Worm (Caenorhabditis elegans) whole organism, L3 larva: Measurements from ENCODE around the gene R09E10.6.

Experiments used
- R02D3.7 ChIP-seq: fragments of 150-350 bp; optimal IDR thresholded peaks from 2 replicates; lab custom pipeline; 2014; ENCODE audit warnings: missing biosample characterization, missing genetic modification characterization
- ZK546.5 ChIP-seq: sonication (generic microtip); optimal IDR thresholded peaks from 2 replicates; lab custom pipeline; 2017; ENCODE audit warnings: missing biosample characterization, missing genetic modification characterization
- aly-2 ChIP-seq: fragments of 150-350 bp; optimal IDR thresholded peaks from 2 replicates; lab custom pipeline; 2014; ENCODE audit warnings: missing biosample characterization, missing genetic modification characterization
- ceh-16 ChIP-seq: sonication (generic microtip); optimal IDR thresholded peaks from 2 replicates; lab custom pipeline; 2017; ENCODE audit warnings: missing biosample characterization, missing genetic modification characterization
- ceh-28 ChIP-seq: fragments of 150-350 bp; optimal IDR thresholded peaks from 2 replicates; lab custom pipeline; 2014; ENCODE audit warnings: missing biosample characterization, missing genetic modification reagents, missing genetic modification characterization
- ceh-82 ChIP-seq: fragments of 150-350 bp; optimal IDR thresholded peaks from 2 replicates; lab custom pipeline; 2014; ENCODE audit warnings: missing biosample characterization, missing genetic modification characterization
- daf-12 ChIP-seq: fragments of 150-350 bp; optimal IDR thresholded peaks from 2 replicates; lab custom pipeline; 2014; ENCODE audit warnings: missing biosample characterization, missing genetic modification reagents, missing genetic modification characterization
- egl-27 ChIP-seq: sonication (generic microtip); optimal IDR thresholded peaks from 4 replicates; lab custom pipeline; 2017; ENCODE audit warnings: missing biosample characterization, missing genetic modification reagents, missing genetic modification characterization
- egl-5 ChIP-seq: fragments of 150-350 bp; optimal IDR thresholded peaks from 2 replicates; lab custom pipeline; 2017; ENCODE audit warnings: missing biosample characterization, missing genetic modification reagents, missing genetic modification characterization, inconsistent platforms
- elt-1 ChIP-seq: fragments of 150-350 bp; optimal IDR thresholded peaks from 2 replicates; lab custom pipeline; 2014; ENCODE audit warnings: missing biosample characterization, missing genetic modification characterization
- elt-3 ChIP-seq, 3 experiments: fragments of 150-350 bp in 1 of 3; sonication (generic microtip) in 2 of 3; optimal IDR thresholded peaks; 2 replicates in 2 of 3; 4 replicates in 1 of 3; lab custom pipeline; 2014 to 2017; ENCODE audit warnings: missing biosample characterization in 3 of 3, missing genetic modification characterization in 3 of 3
- fkh-10 ChIP-seq: sonication (generic microtip); optimal IDR thresholded peaks from 2 replicates; lab custom pipeline; 2017; ENCODE audit warnings: missing biosample characterization, missing genetic modification reagents, missing genetic modification characterization
- fkh-2 ChIP-seq: fragments of 150-350 bp; optimal IDR thresholded peaks from 2 replicates; lab custom pipeline; 2014; ENCODE audit warnings: missing biosample characterization, missing genetic modification reagents, missing genetic modification characterization
- fos-1 ChIP-seq: fragments of 150-350 bp; optimal IDR thresholded peaks from 2 replicates; lab custom pipeline; 2014; ENCODE audit warnings: missing biosample characterization, missing genetic modification characterization
- hmg-11 ChIP-seq: sonication (generic microtip); optimal IDR thresholded peaks from 2 replicates; lab custom pipeline; 2016; ENCODE audit warnings: missing genetic modification characterization, missing compliant biosample characterization
- jun-1 ChIP-seq: fragments of 150-350 bp; optimal IDR thresholded peaks from 2 replicates; lab custom pipeline; 2014; ENCODE audit warnings: missing biosample characterization, missing genetic modification reagents, missing genetic modification characterization
- lin-15B ChIP-seq: fragments of 150-350 bp; optimal IDR thresholded peaks from 2 replicates; lab custom pipeline; 2014; ENCODE audit warnings: missing biosample characterization, missing genetic modification characterization
- lsy-12 ChIP-seq: sonication (generic microtip); optimal IDR thresholded peaks from 2 replicates; lab custom pipeline; 2016; ENCODE audit warnings: mild to moderate bottlenecking, missing genetic modification characterization, missing compliant biosample characterization
- mdl-1 ChIP-seq: fragments of 150-350 bp; optimal IDR thresholded peaks from 2 replicates; lab custom pipeline; 2014; ENCODE audit warnings: missing biosample characterization, missing genetic modification characterization
- mml-1 ChIP-seq: fragments of 150-350 bp; sonication (generic microtip); optimal IDR thresholded peaks from 3 replicates; lab custom pipeline; 2014; ENCODE audit warnings: missing biosample characterization, missing genetic modification characterization
- nfya-1 ChIP-seq: sonication (generic microtip); optimal IDR thresholded peaks from 2 replicates; lab custom pipeline; 2017; ENCODE audit warnings: missing genetic modification characterization, mild to moderate bottlenecking, missing compliant biosample characterization, antibody characterized with exemption, moderate library complexity; ENCODE audit not compliant: insufficient read depth
- nhr-11 ChIP-seq: fragments of 150-350 bp; optimal IDR thresholded peaks from 2 replicates; lab custom pipeline; 2014; ENCODE audit warnings: missing biosample characterization, missing genetic modification characterization
- nhr-12 ChIP-seq: fragments of 150-350 bp; optimal IDR thresholded peaks from 2 replicates; lab custom pipeline; 2014; ENCODE audit warnings: missing biosample characterization, missing genetic modification characterization
- nhr-23 ChIP-seq: fragments of 150-350 bp; optimal IDR thresholded peaks from 2 replicates; lab custom pipeline; 2014; ENCODE audit warnings: missing biosample characterization, missing genetic modification reagents, missing genetic modification characterization
- nhr-237 ChIP-seq: fragments of 150-350 bp; optimal IDR thresholded peaks from 2 replicates; lab custom pipeline; 2014; ENCODE audit warnings: missing biosample characterization, missing genetic modification characterization
- nhr-25 ChIP-seq: sonication (generic microtip); optimal IDR thresholded peaks from 2 replicates; lab custom pipeline; 2017; ENCODE audit warnings: missing biosample characterization, missing genetic modification characterization
- nhr-28 ChIP-seq: fragments of 150-350 bp; optimal IDR thresholded peaks from 2 replicates; lab custom pipeline; 2014; ENCODE audit warnings: missing biosample characterization, missing genetic modification characterization
- nhr-43 ChIP-seq: sonication (generic microtip); optimal IDR thresholded peaks from 2 replicates; lab custom pipeline; 2016; ENCODE audit warnings: mild to moderate bottlenecking, missing genetic modification characterization, missing compliant biosample characterization; ENCODE audit not compliant: poor library complexity, severe bottlenecking
- nhr-67 ChIP-seq: fragments of 150-350 bp; optimal IDR thresholded peaks from 2 replicates; lab custom pipeline; 2014; ENCODE audit warnings: missing biosample characterization, missing genetic modification characterization
- nhr-76 ChIP-seq: fragments of 150-350 bp; sonication (generic microtip); optimal IDR thresholded peaks from 5 replicates; lab custom pipeline; 2014; ENCODE audit warnings: missing biosample characterization, missing genetic modification characterization
- nhr-77 ChIP-seq: fragments of 150-350 bp; optimal IDR thresholded peaks from 2 replicates; lab custom pipeline; 2014; ENCODE audit warnings: missing biosample characterization, missing genetic modification characterization
- pha-4 ChIP-seq: fragments of 150-350 bp; optimal IDR thresholded peaks from 2 replicates; lab custom pipeline; 2014; ENCODE audit warnings: missing biosample characterization, missing genetic modification reagents, missing genetic modification characterization
- pqm-1 ChIP-seq: fragments of 150-350 bp; optimal IDR thresholded peaks from 2 replicates; lab custom pipeline; 2017; ENCODE audit warnings: missing biosample characterization, missing genetic modification characterization, inconsistent platforms
- sea-2 ChIP-seq: fragments of 150-350 bp; sonication (generic microtip); optimal IDR thresholded peaks from 4 replicates; lab custom pipeline; 2014; ENCODE audit warnings: missing biosample characterization, missing genetic modification reagents, missing genetic modification characterization
- snpc-4 ChIP-seq: fragments of 150-350 bp; optimal IDR thresholded peaks from 2 replicates; lab custom pipeline; 2014; ENCODE audit warnings: missing biosample characterization, missing genetic modification characterization
- tbx-2 ChIP-seq: sonication (generic microtip); optimal IDR thresholded peaks from 2 replicates; lab custom pipeline; 2016; ENCODE audit warnings: mild to moderate bottlenecking, missing genetic modification characterization, missing compliant biosample characterization
- unc-39 ChIP-seq: sonication (generic microtip); optimal IDR thresholded peaks from 4 replicates; lab custom pipeline; 2017; ENCODE audit warnings: missing biosample characterization, missing genetic modification characterization
- unc-62 ChIP-seq: fragments of 150-350 bp; sonication (generic microtip); optimal IDR thresholded peaks from 4 replicates; lab custom pipeline; 2014; ENCODE audit warnings: missing biosample characterization, missing genetic modification reagents, missing genetic modification characterization
- zag-1 ChIP-seq: fragments of 150-350 bp; optimal IDR thresholded peaks from 2 replicates; lab custom pipeline; 2014; ENCODE audit warnings: missing biosample characterization, missing genetic modification characterization
- ztf-11 ChIP-seq: fragments of 150-350 bp; optimal IDR thresholded peaks from 2 replicates; lab custom pipeline; 2014; ENCODE audit warnings: missing biosample characterization, missing genetic modification characterization
- ztf-4 ChIP-seq: fragments of 150-350 bp; optimal IDR thresholded peaks from 2 replicates; lab custom pipeline; 2014; ENCODE audit warnings: missing biosample characterization, missing genetic modification characterization

R09E10.6 gene

ce11 chrIV:10313565-10313964 is 19.6 kb upstream of the R09E10.6 start, which contains the start of gene acs-18:
Gene acs-18, minus strand, starts transcription at chrIV:10313665.
- TF ChIP-seq egl-5 (tag; lab: Kevin White, UChicago) (no peak), nhr-11 (tag; lab: Kevin White, UChicago) (no peak), elt-3 (tag; optimal IDR thresholded peaks at IDR 0.05; lab: Kevin White, UChicago) (no peak), elt-1 (tag; lab: Kevin White, UChicago) (no peak), tbx-2 (no peak), unc-62 (GFP tag; lab: Kevin White, UChicago) (no peak), nhr-77 (tag; lab: Kevin White, UChicago) (no peak), ztf-4 (tag; lab: Kevin White, UChicago) (no peak), zag-1 (no peak), ceh-82 (tag; lab: Kevin White, UChicago) (no peak)
- TF ChIP-seq, all 47 proteins: peak for 0

ce11 chrIV:10311115-10311514 is 17.2 kb upstream of the R09E10.6 start:
- no peak for TF ChIP-seq unc-39 (tag; lab: Kevin White, UChicago)
- no peak for TF ChIP-seq hmg-11 (tag; lab: Kevin White, UChicago)
- TF ChIP-seq fkh-2, result no peak
- TF ChIP-seq nhr-25 (tag; lab: Kevin White, UChicago), result no peak
- no peak for TF ChIP-seq aly-2
- no peak for TF ChIP-seq nhr-11 (tag; lab: Kevin White, UChicago)

- TF ChIP-seq ceh-16 (tag; lab: Kevin White, UChicago) (no peak), nhr-67 (no peak), pqm-1 (tag; lab: Kevin White, UChicago) (no peak), lin-15B (tag; lab: Kevin White, UChicago) (no peak), mdl-1 (tag; lab: Kevin White, UChicago) (no peak), nfya-1 (tag; lab: Kevin White, UChicago) (no peak)
These were observed 16.4 kb upstream of the R09E10.6 start, which contains the start of gene R09E10.8 for ce11 chrIV:10310329-10310728. Gene R09E10.8, minus strand, starts transcription at chrIV:10310429.

- TF ChIP-seq ZK546.5 (tag; lab: Kevin White, UChicago) (no peak), fkh-2 (no peak), ceh-16 (tag; lab: Kevin White, UChicago) (no peak), nhr-237 (tag; lab: Kevin White, UChicago) (no peak), nhr-25 (tag; lab: Kevin White, UChicago) (no peak), daf-12 (no peak), R02D3.7 (tag; lab: Kevin White, UChicago) (no peak), tbx-2 (no peak), pqm-1 (tag; lab: Kevin White, UChicago) (no peak), nhr-67 (no peak), nhr-12 (tag; lab: Kevin White, UChicago) (no peak), elt-1 (tag; lab: Kevin White, UChicago) (no peak)
These were observed 10.5 kb upstream of the R09E10.6 start for ce11 chrIV:10304383-10304782.

DNA sequence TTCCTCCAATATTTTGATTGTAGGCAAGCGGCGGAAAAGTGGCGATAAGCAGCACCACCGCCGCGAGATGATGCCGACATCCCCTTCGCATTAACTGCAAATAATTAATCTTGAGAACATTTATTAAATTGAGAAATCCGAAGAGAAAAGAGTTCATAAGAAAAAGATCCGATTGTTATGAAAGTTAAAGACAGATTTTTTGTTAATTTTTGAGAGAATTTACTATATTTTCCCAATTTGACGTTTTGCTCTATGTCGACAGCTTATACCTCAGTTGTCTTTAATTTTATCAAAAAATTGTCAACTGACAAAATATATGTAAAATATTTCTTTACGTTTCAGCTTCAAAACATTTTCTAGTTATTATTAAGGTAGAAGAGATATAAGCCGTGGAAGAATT is 8.3 kb upstream of the R09E10.6 start, which contains the start of gene R09E10.5:
TSS of gene R09E10.5 (minus strand) at position 101 of the 400 bp plus-strand sequence.
- TF ChIP-seq ZK546.5 (tag; lab: Kevin White, UChicago) (no peak), mml-1 (tag; lab: Kevin White, UChicago) (no peak), fos-1 (tag; lab: Kevin White, UChicago) (no peak), hmg-11 (tag; lab: Kevin White, UChicago) (no peak), ztf-11 (tag; lab: Kevin White, UChicago) (no peak), fkh-10 (GFP tag; lab: Kevin White, UChicago) (no peak), ceh-16 (tag; lab: Kevin White, UChicago) (no peak), nhr-23 (no peak), nhr-76 (tag; lab: Kevin White, UChicago) (no peak), mdl-1 (tag; lab: Kevin White, UChicago) (no peak), nhr-28 (tag; lab: Kevin White, UChicago) (no peak), aly-2 (no peak), lin-15B (tag; lab: Kevin White, UChicago) (no peak)

- TF ChIP-seq hmg-11 (tag; lab: Kevin White, UChicago) (no peak), snpc-4 (tag; lab: Kevin White, UChicago) (no peak), jun-1 (no peak), tbx-2 (no peak), pha-4 (no peak), fkh-10 (GFP tag; lab: Kevin White, UChicago) (no peak), mdl-1 (tag; lab: Kevin White, UChicago) (no peak), egl-5 (tag; lab: Kevin White, UChicago) (no peak), elt-1 (tag; lab: Kevin White, UChicago) (no peak), nhr-43 (tag; lab: Kevin White, UChicago) (no peak), ceh-28 (tag; lab: Kevin White, UChicago) (no peak), sea-2 (GFP tag; lab: Kevin White, UChicago) (no peak), nhr-11 (tag; lab: Kevin White, UChicago) (no peak), nhr-28 (tag; lab: Kevin White, UChicago) (no peak), R02D3.7 (tag; lab: Kevin White, UChicago) (no peak), egl-27 (no peak), nhr-77 (tag; lab: Kevin White, UChicago) (no peak), nhr-12 (tag; lab: Kevin White, UChicago) (no peak), lsy-12 (no peak), nhr-25 (tag; lab: Kevin White, UChicago) (no peak)
These were observed 2.1 kb upstream of the R09E10.6 start for ce11 chrIV:10296036-10296435.
